Worm (Caenorhabditis elegans): ENCODE data around the gene F18A11.3.
A peak's percentile ranks its signal among the peaks of the same experiment; 100 is the strongest.
"Not testable (repeated sequence)": the region's sequence is repeated elsewhere in the genome, so short reads cannot be mapped to it uniquely, and the experiment has no call there.

ce11 chrII:13047106-13047505 lies 10.5 kb upstream of the F18A11.3 start, which contains the start of gene F42G4.7:
- not testable (repeated sequence) for TF ChIP-seq tab-1 (GFP tag; IDR thresholded peaks at IDR 0.05); klf-2 (GFP tag; conservative IDR thresholded peaks at IDR 0.05); flt-1 (GFP tag; IDR thresholded peaks at IDR 0.05); ztf-23 (GFP tag; IDR thresholded peaks at IDR 0.05); ref-1 (GFP tag; conservative IDR thresholded peaks at IDR 0.05); ztf-29 (GFP tag; IDR thresholded peaks at IDR 0.05)
- TF ChIP-seq T22C8.4 (GFP tag; IDR thresholded peaks at IDR 0.05): peak; percentile 86

Data from whole organism, midembryonic.